Worm (Caenorhabditis elegans) whole organism, young adult: ENCODE data around the gene attf-3.

Source experiments
- D2030.7 ChIP-seq: fragments of 200-800 bp; sonication (Bioruptor generic); IDR thresholded peaks from 2 replicates; pipeline ENCODE4 v1.3.6; 2022; ENCODE audit warnings: missing genetic modification reagents, missing genetic modification characterization, missing compliant biosample characterization
- F23B12.7 ChIP-seq: sonication (generic microtip); optimal IDR thresholded peaks from 2 replicates; lab custom pipeline; 2017; ENCODE audit warnings: missing genetic modification characterization, mild to moderate bottlenecking, missing compliant biosample characterization, antibody characterized with exemption, moderate library complexity; ENCODE audit not compliant: insufficient read depth
- F37B4.10 ChIP-seq: fragments of 200-800 bp; sonication (Bioruptor generic); IDR thresholded peaks from 2 replicates; pipeline ENCODE4 v1.3.6; 2022; ENCODE audit warnings: missing genetic modification characterization, missing compliant biosample characterization
- F39B2.1 ChIP-seq: fragments of 200-800 bp; sonication (Bioruptor generic); IDR thresholded peaks from 2 replicates; pipeline ENCODE4 v1.3.6; 2022; ENCODE audit warnings: missing genetic modification reagents, missing genetic modification characterization, missing compliant biosample characterization
- F55B11.4 ChIP-seq: sonication (generic microtip); optimal IDR thresholded peaks from 2 replicates; lab custom pipeline; 2016; ENCODE audit warnings: missing compliant biosample characterization, missing genetic modification characterization, borderline replicate concordance; ENCODE audit not compliant: insufficient read depth
- F57C9.4 ChIP-seq: sonication (generic microtip); optimal IDR thresholded peaks from 2 replicates; lab custom pipeline; 2017; ENCODE audit warnings: mild to moderate bottlenecking, missing genetic modification characterization, missing compliant biosample characterization
- K11D2.4 ChIP-seq: fragments of 200-800 bp; sonication (Bioruptor generic); IDR thresholded peaks from 2 replicates; pipeline ENCODE4 v1.3.6; 2022; ENCODE audit warnings: missing genetic modification reagents, missing genetic modification characterization, missing compliant biosample characterization
- K12H6.12 ChIP-seq: fragments of 200-800 bp; sonication (Bioruptor generic); optimal IDR thresholded peaks from 2 replicates; lab custom pipeline; 2018; ENCODE audit warnings: mild to moderate bottlenecking, missing genetic modification characterization, missing compliant biosample characterization
- T26A5.8 ChIP-seq: sonication (generic microtip); optimal IDR thresholded peaks from 2 replicates; lab custom pipeline; 2016; ENCODE audit warnings: missing genetic modification characterization, missing compliant biosample characterization
- Y53G8AR.9 ChIP-seq: fragments of 200-800 bp; sonication (Bioruptor generic); conservative IDR thresholded peaks from 2 replicates; pipeline ENCODE4 v1.3.6; 2022; ENCODE audit warnings: missing genetic modification reagents, missing genetic modification characterization, missing compliant biosample characterization
- Y56A3A.18 ChIP-seq: fragments of 200-800 bp; sonication (Bioruptor generic); IDR thresholded peaks from 2 replicates; pipeline ENCODE4 v1.3.6; 2022; ENCODE audit warnings: missing genetic modification reagents, missing genetic modification characterization, missing compliant biosample characterization
- ZK185.1 ChIP-seq: sonication (generic microtip); optimal IDR thresholded peaks from 2 replicates; lab custom pipeline; 2016; ENCODE audit warnings: mild to moderate bottlenecking, missing genetic modification characterization, missing compliant biosample characterization; ENCODE audit not compliant: poor library complexity, severe bottlenecking
- atf-7 ChIP-seq: sonication (generic microtip); optimal IDR thresholded peaks from 2 replicates; lab custom pipeline; 2017; ENCODE audit warnings: mild to moderate bottlenecking, missing genetic modification characterization, missing compliant biosample characterization
- athp-1 ChIP-seq: sonication (generic microtip); optimal IDR thresholded peaks from 2 replicates; lab custom pipeline; 2017; ENCODE audit warnings: mild to moderate bottlenecking, missing genetic modification characterization, missing compliant biosample characterization
- attf-5 ChIP-seq: fragments of 200-800 bp; sonication (Bioruptor generic); optimal IDR thresholded peaks from 2 replicates; lab custom pipeline; 2018; ENCODE audit warnings: mild to moderate bottlenecking, missing genetic modification characterization, missing compliant biosample characterization
- attf-6 ChIP-seq: fragments of 200-800 bp; sonication (Bioruptor generic); IDR thresholded peaks from 2 replicates; pipeline ENCODE4 v1.3.6; 2022; ENCODE audit warnings: missing genetic modification reagents, missing genetic modification characterization, missing compliant biosample characterization
- ccch-3 ChIP-seq: fragments of 200-800 bp; sonication (Bioruptor generic); optimal IDR thresholded peaks from 2 replicates; lab custom pipeline; 2018; ENCODE audit warnings: mild to moderate bottlenecking, missing genetic modification characterization, missing compliant biosample characterization
- ceh-27 ChIP-seq: fragments of 200-800 bp; sonication (Bioruptor generic); optimal IDR thresholded peaks from 2 replicates; lab custom pipeline; 2018; ENCODE audit warnings: mild to moderate bottlenecking, missing genetic modification characterization, moderate library complexity, missing compliant biosample characterization
- ceh-58 ChIP-seq: fragments of 200-800 bp; sonication (Bioruptor generic); IDR thresholded peaks from 2 replicates; pipeline ENCODE4 v1.3.6; 2022; ENCODE audit warnings: missing genetic modification characterization, missing compliant biosample characterization
- ceh-91 ChIP-seq: fragments of 200-800 bp; sonication (Bioruptor generic); IDR thresholded peaks from 2 replicates; pipeline ENCODE4 v1.3.6; 2022; ENCODE audit warnings: missing genetic modification reagents, missing genetic modification characterization, missing compliant biosample characterization
- egrh-3 ChIP-seq: fragments of 200-800 bp; sonication (Bioruptor generic); IDR thresholded peaks from 2 replicates; pipeline ENCODE4 v1.3.6; 2022; ENCODE audit warnings: missing genetic modification reagents, missing genetic modification characterization, missing compliant biosample characterization
- ekl-4 ChIP-seq: fragments of 200-800 bp; sonication (Bioruptor generic); IDR thresholded peaks from 2 replicates; pipeline ENCODE4 v1.3.6; 2022; ENCODE audit warnings: missing genetic modification reagents, missing genetic modification characterization, missing compliant biosample characterization
- ets-4 ChIP-seq: fragments of 200-800 bp; sonication (Bioruptor generic); optimal IDR thresholded peaks from 2 replicates; lab custom pipeline; 2018; ENCODE audit warnings: mild to moderate bottlenecking, missing genetic modification characterization, missing compliant biosample characterization
- him-1 ChIP-seq: sonication (generic microtip); optimal IDR thresholded peaks from 2 replicates; lab custom pipeline; 2016; ENCODE audit warnings: missing genotype, missing genetic modification reagents, missing genetic modification characterization, missing compliant biosample characterization
- hmg-1.2 ChIP-seq: fragments of 200-800 bp; sonication (Bioruptor generic); IDR thresholded peaks from 2 replicates; pipeline ENCODE4 v1.3.6; 2022; ENCODE audit warnings: missing genetic modification reagents, missing genetic modification characterization, missing compliant biosample characterization
- hrde-1 ChIP-seq: sonication (generic microtip); optimal IDR thresholded peaks from 2 replicates; lab custom pipeline; 2016; ENCODE audit warnings: missing genetic modification characterization, mild to moderate bottlenecking, missing compliant biosample characterization, moderate library complexity, missing genotype, missing genetic modification reagents, borderline replicate concordance
- hsf-1 ChIP-seq: fragments of 200-800 bp; sonication (Bioruptor generic); IDR thresholded peaks from 2 replicates; pipeline ENCODE4 v1.3.6; 2022; ENCODE audit warnings: missing genetic modification reagents, missing genetic modification characterization, missing compliant biosample characterization
- lin-54 ChIP-seq: fragments of 200-800 bp; sonication (Bioruptor generic); optimal IDR thresholded peaks from 2 replicates; lab custom pipeline; 2018; ENCODE audit warnings: mild to moderate bottlenecking, missing genetic modification characterization, missing compliant biosample characterization
- lir-1 ChIP-seq: fragments of 200-800 bp; sonication (Bioruptor generic); conservative IDR thresholded peaks from 2 replicates; pipeline ENCODE4 v1.3.6; 2022; ENCODE audit warnings: missing genetic modification reagents, missing genetic modification characterization, missing compliant biosample characterization
- lsy-27 ChIP-seq: sonication (generic microtip); optimal IDR thresholded peaks from 2 replicates; lab custom pipeline; 2017; ENCODE audit warnings: missing genetic modification characterization, mild to moderate bottlenecking, missing compliant biosample characterization, antibody characterized with exemption, missing genotype, borderline replicate concordance; ENCODE audit not compliant: insufficient read depth
- madf-3 ChIP-seq: fragments of 200-800 bp; sonication (Bioruptor generic); IDR thresholded peaks from 2 replicates; pipeline ENCODE4 v1.3.6; 2022; ENCODE audit warnings: missing genetic modification reagents, missing genetic modification characterization, missing compliant biosample characterization
- madf-6 ChIP-seq: fragments of 200-800 bp; sonication (Bioruptor generic); IDR thresholded peaks from 2 replicates; pipeline ENCODE4 v1.3.6; 2022; ENCODE audit warnings: missing genetic modification reagents, missing genetic modification characterization, missing compliant biosample characterization
- mcd-1 ChIP-seq: fragments of 200-800 bp; sonication (Bioruptor generic); IDR thresholded peaks from 2 replicates; pipeline ENCODE4 v1.3.6; 2022; ENCODE audit warnings: missing genetic modification reagents, missing genetic modification characterization, missing compliant biosample characterization
- mel-28 ChIP-seq: sonication (generic microtip); optimal IDR thresholded peaks from 2 replicates; lab custom pipeline; 2016; ENCODE audit warnings: borderline replicate concordance, mild to moderate bottlenecking, missing genetic modification characterization, missing compliant biosample characterization
- mes-4 ChIP-seq: sonication (generic microtip); optimal IDR thresholded peaks from 2 replicates; lab custom pipeline; 2016; ENCODE audit warnings: missing genotype, missing genetic modification characterization, missing compliant biosample characterization
- mxl-1 ChIP-seq: sonication (generic microtip); optimal IDR thresholded peaks from 2 replicates; lab custom pipeline; 2016; ENCODE audit warnings: missing genetic modification characterization, missing compliant biosample characterization
- nfya-1 ChIP-seq: sonication (generic microtip); optimal IDR thresholded peaks from 2 replicates; lab custom pipeline; 2017; ENCODE audit warnings: antibody characterized with exemption, missing compliant biosample characterization, missing genetic modification characterization, borderline replicate concordance; ENCODE audit not compliant: insufficient read depth
- nhr-120 ChIP-seq: fragments of 200-800 bp; sonication (Bioruptor generic); IDR thresholded peaks from 2 replicates; pipeline ENCODE4 v1.3.6; 2022; ENCODE audit warnings: missing genetic modification characterization, missing compliant biosample characterization
- rec-8 ChIP-seq, 2 experiments: sonication (generic microtip); optimal IDR thresholded peaks; 2 replicates each; lab custom pipeline; 2016; ENCODE audit warnings: mild to moderate bottlenecking in 2 of 2, missing genetic modification characterization in 2 of 2, missing genetic modification reagents in 2 of 2, missing genotype in 2 of 2, missing biosample characterization in 1 of 2, missing compliant biosample characterization in 1 of 2, moderate library complexity in 1 of 2
- repo-1 ChIP-seq: sonication (generic microtip); optimal IDR thresholded peaks from 2 replicates; lab custom pipeline; 2017; ENCODE audit warnings: mild to moderate bottlenecking, missing genetic modification characterization, missing compliant biosample characterization
- snpc-1.1 ChIP-seq: sonication (generic microtip); optimal IDR thresholded peaks from 2 replicates; lab custom pipeline; 2017; ENCODE audit warnings: missing genetic modification characterization, mild to moderate bottlenecking, missing compliant biosample characterization, antibody characterized with exemption, moderate library complexity, missing genotype, missing genetic modification reagents; ENCODE audit not compliant: insufficient read depth
- snpc-1.3 ChIP-seq: sonication (generic microtip); optimal IDR thresholded peaks from 2 replicates; lab custom pipeline; 2017; ENCODE audit warnings: missing genetic modification characterization, mild to moderate bottlenecking, missing compliant biosample characterization, antibody characterized with exemption, moderate library complexity, missing genotype, missing genetic modification reagents; ENCODE audit not compliant: insufficient read depth
- snpc-3.4 ChIP-seq: sonication (generic microtip); optimal IDR thresholded peaks from 2 replicates; lab custom pipeline; 2017; ENCODE audit warnings: missing genetic modification characterization, mild to moderate bottlenecking, missing compliant biosample characterization, antibody characterized with exemption, moderate library complexity, missing genotype, missing genetic modification reagents
- tbp1 ChIP-seq: fragments of 200-800 bp; sonication (Bioruptor generic); optimal IDR thresholded peaks from 2 replicates; lab custom pipeline; 2018; ENCODE audit warnings: mild to moderate bottlenecking, missing genetic modification characterization, missing compliant biosample characterization
- ztf-25 ChIP-seq: fragments of 200-800 bp; sonication (Bioruptor generic); IDR thresholded peaks from 2 replicates; pipeline ENCODE4 v1.3.6; 2022; ENCODE audit warnings: missing genetic modification reagents, missing genetic modification characterization, missing compliant biosample characterization

attf-3 gene

DNA sequence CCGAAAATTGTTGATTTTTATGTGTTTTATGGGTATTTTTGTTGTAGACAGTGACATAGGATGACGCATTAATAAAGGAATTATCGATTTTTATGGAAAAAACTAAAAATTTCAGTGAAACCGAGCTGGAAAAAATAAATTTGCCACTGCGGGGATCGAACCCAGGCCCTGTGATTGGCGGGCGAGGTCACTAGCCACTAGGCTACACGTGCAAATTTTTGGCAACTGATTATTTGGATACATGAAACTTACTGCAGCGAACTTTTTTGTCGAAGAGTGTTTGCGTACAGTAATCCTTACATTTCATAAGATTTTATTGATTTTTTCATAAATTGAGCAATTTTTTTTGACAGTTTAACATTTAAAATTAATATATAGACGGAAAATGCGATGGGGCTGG lies 3.0 kb upstream of the attf-3 start (continued):
- TF ChIP-seq egrh-3 (no peak), snpc-1.3 (tag; lab: Kevin White, UChicago) (peak; percentile 85), him-1 (peak; percentile 84), ceh-27 (peak; percentile 42), snpc-3.4 (tag; lab: Kevin White, UChicago) (peak; percentile 85), nhr-120 (no peak), hsf-1 (GFP tag; lab: Robert Waterston, UW) (peak; percentile 49; the same call in 1 of the 2 replicates), hrde-1 (peak; percentile 65), ZK185.1 (tag; lab: Kevin White, UChicago) (no peak), snpc-1.1 (tag; lab: Kevin White, UChicago) (peak; percentile 16)
- TF ChIP-seq, all 124 proteins: peak for 73

DNA sequence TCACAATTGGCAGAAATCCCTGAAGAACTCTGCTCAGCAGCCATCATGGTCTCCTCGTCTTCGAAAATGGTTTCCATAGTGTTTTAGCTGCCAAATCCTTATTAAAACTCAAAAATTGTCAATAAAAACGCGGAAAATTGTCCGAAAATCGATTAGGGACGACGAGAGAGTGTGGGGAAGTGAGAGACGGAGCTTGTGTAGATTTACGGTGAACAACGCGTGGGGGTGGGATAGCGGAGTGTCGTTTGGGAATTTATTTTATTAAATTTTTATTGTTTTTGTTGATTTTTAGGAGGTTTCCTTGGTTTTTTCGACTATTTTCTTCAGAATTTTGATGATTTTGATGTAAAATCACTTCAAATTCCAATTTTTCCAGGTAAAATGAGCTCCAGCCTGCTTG lies 999 bp upstream of the attf-3 start, which contains the start of the genes F54C4.4 and mrpl-40:
Gene F54C4.4 (minus strand): TSS at position 199 of the 400 bp plus-strand sequence.
Gene mrpl-40 (plus strand): TSS at position 377 of the 400 bp plus-strand sequence.
- no peak for TF ChIP-seq ztf-25 (GFP tag; lab: Robert Waterston, UW)
- no peak for TF ChIP-seq snpc-1.1 (tag; lab: Kevin White, UChicago)
- TF ChIP-seq tbp1, result peak; percentile 35
- no peak for TF ChIP-seq madf-3
- TF ChIP-seq mxl-1 (tag; lab: Kevin White, UChicago), result no peak
- TF ChIP-seq attf-5 (GFP tag; lab: Kevin White, UChicago), result peak; percentile 13
- TF ChIP-seq F57C9.4 (tag; lab: Kevin White, UChicago), result no peak
- peak; percentile 47 for TF ChIP-seq mcd-1 (GFP tag; lab: Robert Waterston, UW)
- peak; percentile 12 for TF ChIP-seq lin-54 (GFP tag; lab: Kevin White, UChicago)
- TF ChIP-seq athp-1, result no peak
- TF ChIP-seq egrh-3, result peak; percentile 33; the same call in 1 of the 2 replicates
- TF ChIP-seq K11D2.4 (GFP tag; lab: Robert Waterston, UW), result no peak
- TF ChIP-seq attf-6 (GFP tag; lab: Robert Waterston, UW), result no peak
- no peak for TF ChIP-seq K12H6.12 (tag; lab: Kevin White, UChicago)
- TF ChIP-seq ZK185.1 (tag; lab: Kevin White, UChicago), result no peak
- TF ChIP-seq ceh-58 (GFP tag; lab: Robert Waterston, UW), result no peak
- TF ChIP-seq hmg-1.2 (GFP tag; lab: Robert Waterston, UW), result peak; percentile 94
- no peak for TF ChIP-seq repo-1 (tag; lab: Kevin White, UChicago)
- no peak for TF ChIP-seq lsy-27 (tag; lab: Kevin White, UChicago)
- TF ChIP-seq ekl-4 (GFP tag; lab: Robert Waterston, UW), result no peak
- no peak for TF ChIP-seq Y53G8AR.9 (GFP tag; lab: Robert Waterston, UW)
- TF ChIP-seq ccch-3, result no peak
- no peak for TF ChIP-seq T26A5.8 (tag; lab: Kevin White, UChicago)
- TF ChIP-seq rec-8 (tag; optimal IDR thresholded peaks at IDR 0.05; lab: Kevin White, UChicago), result no peak
- no peak for TF ChIP-seq lir-1 (GFP tag; lab: Robert Waterston, UW)
- TF ChIP-seq nhr-120, result no peak
- TF ChIP-seq atf-7 (tag; lab: Kevin White, UChicago), result no peak
- no peak for TF ChIP-seq Y56A3A.18 (GFP tag; lab: Robert Waterston, UW)
- TF ChIP-seq F37B4.10 (GFP tag; lab: Robert Waterston, UW), result no peak
- TF ChIP-seq mes-4, result no peak
- TF ChIP-seq mel-28 (tag; lab: Kevin White, UChicago), result no peak
- no peak for TF ChIP-seq F39B2.1 (GFP tag; lab: Robert Waterston, UW)
- TF ChIP-seq madf-6, result peak; percentile 5; the same call in 1 of the 2 replicates
- no peak for TF ChIP-seq F55B11.4 (tag; lab: Kevin White, UChicago)
- TF ChIP-seq D2030.7 (GFP tag; lab: Robert Waterston, UW), result 0 out of 2 replicates have a peak, but pooled peaks have one; percentile 23
- TF ChIP-seq ceh-91 (GFP tag; lab: Robert Waterston, UW), result no peak
- no peak for TF ChIP-seq ets-4 (GFP tag; lab: Kevin White, UChicago)
- no peak for TF ChIP-seq nfya-1 (tag; lab: Kevin White, UChicago)
- no peak for TF ChIP-seq F23B12.7 (tag; lab: Kevin White, UChicago)
